Worm (Caenorhabditis elegans): Measurements from ENCODE around the gene srd-68.

Gene srd-68

ce11 chrV:16879532-16879931, 23.1 kb downstream of the srd-68 start:
- no peak for TF ChIP-seq daf-12 (tag; optimal IDR thresholded peaks at IDR 0.05)
- TF ChIP-seq nhr-12 (tag; optimal IDR thresholded peaks at IDR 0.05) = no peak
- TF ChIP-seq egl-27 (tag; optimal IDR thresholded peaks at IDR 0.05) = no peak
- TF ChIP-seq elt-1 (tag; optimal IDR thresholded peaks at IDR 0.05) = no peak
- TF ChIP-seq zag-1 (tag; optimal IDR thresholded peaks at IDR 0.05) = no peak
- no peak for TF ChIP-seq nhr-67 (tag; optimal IDR thresholded peaks at IDR 0.05)
- no peak for TF ChIP-seq tbx-2 (tag; optimal IDR thresholded peaks at IDR 0.05)
- TF ChIP-seq ztf-11 (tag; optimal IDR thresholded peaks at IDR 0.05) = no peak
- TF ChIP-seq lin-15B (tag; optimal IDR thresholded peaks at IDR 0.05) = no peak
- no peak for TF ChIP-seq nhr-237 (tag; optimal IDR thresholded peaks at IDR 0.05)
- no peak for TF ChIP-seq nhr-43 (tag; optimal IDR thresholded peaks at IDR 0.05; ENCODE audit: poor library complexity, severe bottlenecking)
- TF ChIP-seq pha-4 (tag; optimal IDR thresholded peaks at IDR 0.05) = no peak
- no peak for TF ChIP-seq jun-1 (tag; optimal IDR thresholded peaks at IDR 0.05)
- TF ChIP-seq aly-2 (tag; optimal IDR thresholded peaks at IDR 0.05) = no peak

- TF ChIP-seq snpc-4 (tag; optimal IDR thresholded peaks at IDR 0.05) = no peak
- no peak for TF ChIP-seq jun-1 (tag; optimal IDR thresholded peaks at IDR 0.05)
- no peak for TF ChIP-seq pha-4 (tag; optimal IDR thresholded peaks at IDR 0.05)
- TF ChIP-seq nhr-11 (tag; optimal IDR thresholded peaks at IDR 0.05) = no peak
- TF ChIP-seq nfya-1 (tag; optimal IDR thresholded peaks at IDR 0.05; ENCODE audit: insufficient read depth) = no peak
- TF ChIP-seq ceh-82 (tag; optimal IDR thresholded peaks at IDR 0.05) = no peak
- no peak for TF ChIP-seq nhr-43 (tag; optimal IDR thresholded peaks at IDR 0.05; ENCODE audit: poor library complexity, severe bottlenecking)
- no peak for TF ChIP-seq tbx-2 (tag; optimal IDR thresholded peaks at IDR 0.05)
- TF ChIP-seq ceh-28 (tag; optimal IDR thresholded peaks at IDR 0.05) = no peak
- TF ChIP-seq egl-27 (tag; optimal IDR thresholded peaks at IDR 0.05) = no peak
- no peak for TF ChIP-seq ceh-9 (tag; optimal IDR thresholded peaks at IDR 0.05)
- TF ChIP-seq egl-5 (tag; optimal IDR thresholded peaks at IDR 0.05) = no peak
- TF ChIP-seq fkh-10 (GFP tag; optimal IDR thresholded peaks at IDR 0.05) = no peak
- TF ChIP-seq ztf-4 (tag; optimal IDR thresholded peaks at IDR 0.05) = no peak
- no peak for TF ChIP-seq skn-1 (tag; optimal IDR thresholded peaks at IDR 0.05)
- no peak for TF ChIP-seq ztf-11 (tag; optimal IDR thresholded peaks at IDR 0.05)
- TF ChIP-seq nhr-77 (tag; optimal IDR thresholded peaks at IDR 0.05) = no peak
- TF ChIP-seq fos-1 (tag; optimal IDR thresholded peaks at IDR 0.05) = no peak
- TF ChIP-seq lin-15B (tag; optimal IDR thresholded peaks at IDR 0.05) = no peak
These were observed 27.7 kb downstream of the srd-68 start, which contains the start of gene F49A5.10 for ce11 chrV:16874966-16875365. Gene F49A5.10, plus strand, starts transcription at chrV:16875266.

ce11 chrV:16873642-16874041, 29.0 kb downstream of the srd-68 start, which contains the start of gene srw-23:
Gene srw-23, plus strand, starts transcription at chrV:16873942.
- TF ChIP-seq pqm-1 (tag; optimal IDR thresholded peaks at IDR 0.05) (no peak), snpc-4 (tag; optimal IDR thresholded peaks at IDR 0.05) (no peak)

- no peak for TF ChIP-seq egl-27 (tag; optimal IDR thresholded peaks at IDR 0.05)
- TF ChIP-seq nhr-77 (tag; optimal IDR thresholded peaks at IDR 0.05) = no peak
- no peak for TF ChIP-seq lin-39 (tag; optimal IDR thresholded peaks at IDR 0.05)
- TF ChIP-seq nhr-11 (tag; optimal IDR thresholded peaks at IDR 0.05) = no peak
- TF ChIP-seq zag-1 (tag; optimal IDR thresholded peaks at IDR 0.05) = no peak
- TF ChIP-seq ceh-28 (tag; optimal IDR thresholded peaks at IDR 0.05) = no peak
- no peak for TF ChIP-seq ztf-4 (tag; optimal IDR thresholded peaks at IDR 0.05)
- no peak for TF ChIP-seq ama-1 (optimal IDR thresholded peaks at IDR 0.05)
- no peak for TF ChIP-seq fos-1 (tag; optimal IDR thresholded peaks at IDR 0.05)
- TF ChIP-seq ZK546.5 (tag; optimal IDR thresholded peaks at IDR 0.05) = no peak
- no peak for TF ChIP-seq ceh-9 (tag; optimal IDR thresholded peaks at IDR 0.05)
- TF ChIP-seq mdl-1 (tag; optimal IDR thresholded peaks at IDR 0.05) = no peak
- TF ChIP-seq nhr-25 (tag; optimal IDR thresholded peaks at IDR 0.05) = no peak
- TF ChIP-seq sea-2 (GFP tag; optimal IDR thresholded peaks at IDR 0.05) = no peak
- TF ChIP-seq nfya-1 (tag; optimal IDR thresholded peaks at IDR 0.05; ENCODE audit: insufficient read depth) = no peak
- no peak for TF ChIP-seq lsy-12 (tag; optimal IDR thresholded peaks at IDR 0.05)
- TF ChIP-seq nhr-23 (tag; optimal IDR thresholded peaks at IDR 0.05) = no peak
These were observed 31.2 kb downstream of the srd-68 start, which contains the start of gene thn-4 for ce11 chrV:16871387-16871786. Gene thn-4, minus strand, starts transcription at chrV:16871487.

- TF ChIP-seq nhr-12 (tag; optimal IDR thresholded peaks at IDR 0.05) = no peak
- no peak for TF ChIP-seq ceh-82 (tag; optimal IDR thresholded peaks at IDR 0.05)
- TF ChIP-seq snpc-4 (tag; optimal IDR thresholded peaks at IDR 0.05) = no peak
- TF ChIP-seq zag-1 (tag; optimal IDR thresholded peaks at IDR 0.05) = no peak
- no peak for TF ChIP-seq unc-62 (GFP tag; optimal IDR thresholded peaks at IDR 0.05)
- no peak for TF ChIP-seq jun-1 (tag; optimal IDR thresholded peaks at IDR 0.05)
- TF ChIP-seq ceh-16 (tag; optimal IDR thresholded peaks at IDR 0.05) = no peak
- no peak for TF ChIP-seq lin-39 (tag; optimal IDR thresholded peaks at IDR 0.05)
- TF ChIP-seq aly-2 (tag; optimal IDR thresholded peaks at IDR 0.05) = no peak
These were observed 32.9 kb downstream of the srd-68 start, which contains the start of gene clec-33 for ce11 chrV:16869740-16870139. Gene clec-33, minus strand, starts transcription at chrV:16869840.

Data from whole organism, L3 larva.